Fruit fly (Drosophila melanogaster) S2 (cell line): ENCODE measurements around the gene Ssl2.

ENCODE experiments used
- CG8478 ChIP-seq: fragments of >200 bp; optimal IDR thresholded peaks from 2 replicates; lab custom pipeline; 2018
- CTCF ChIP-seq, 2 experiments: fragments of >200 bp; optimal IDR thresholded peaks; 2 replicates each; lab custom pipeline; 2018

DNA sequence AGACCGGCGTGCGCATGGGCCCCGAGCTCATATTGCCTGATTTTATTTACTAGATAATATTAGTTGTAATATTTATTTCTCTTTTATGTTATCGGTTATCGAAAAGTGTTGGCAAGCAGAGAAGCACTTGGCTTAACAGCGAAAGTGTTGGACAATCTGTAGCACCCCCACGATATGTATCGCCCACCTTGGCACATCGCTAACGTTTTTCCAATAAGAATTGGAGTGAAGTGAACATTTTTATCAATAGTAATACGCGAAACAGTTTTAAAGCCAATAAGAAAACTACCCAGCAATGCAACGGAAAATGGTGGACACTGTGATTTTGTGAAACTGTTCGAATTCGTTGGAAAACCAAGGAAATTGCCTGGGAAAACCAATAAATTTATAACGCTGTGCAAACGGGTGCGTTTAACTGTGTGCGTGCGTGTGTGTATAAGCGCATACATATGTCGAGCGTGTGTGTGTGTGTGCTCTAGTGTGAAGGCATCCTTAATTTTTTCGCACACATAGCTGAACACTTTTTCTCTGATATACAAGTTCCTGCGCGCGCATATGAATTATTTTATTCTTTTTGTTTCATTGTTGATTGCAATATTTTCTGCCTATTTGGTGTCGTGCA, 6.6 kb upstream of the Ssl2 start, which contains the start of the genes Slu7 and Pkc98E:
- TF ChIP-seq CG8478 (lab: Kevin White, UChicago) (no peak), CTCF (optimal IDR thresholded peaks at IDR 0.05; lab: Kevin White, UChicago) (no peak)
